Worm (Caenorhabditis elegans) whole organism, young adult: ENCODE measurements around the gene F28H7.3.

Experiments
- B0019.2 ChIP-seq: fragments of 200-800 bp; sonication (Bioruptor generic); conservative IDR thresholded peaks from 2 replicates; pipeline ENCODE4 v1.3.6; 2022; ENCODE audit warnings: missing genetic modification reagents, missing genetic modification characterization, missing compliant biosample characterization
- F33H1.4 ChIP-seq: fragments of 200-800 bp; sonication (Bioruptor generic); IDR thresholded peaks from 2 replicates; pipeline ENCODE4 v1.3.6; 2022; ENCODE audit warnings: missing genetic modification reagents, missing genetic modification characterization, missing compliant biosample characterization
- F49E8.2 ChIP-seq: sonication (generic microtip); optimal IDR thresholded peaks from 3 replicates; lab custom pipeline; 2017; ENCODE audit warnings: missing genetic modification characterization, mild to moderate bottlenecking, missing compliant biosample characterization, antibody characterized with exemption, moderate library complexity; ENCODE audit not compliant: insufficient read depth
- F57A8.1 ChIP-seq: fragments of 200-800 bp; sonication (Bioruptor generic); optimal IDR thresholded peaks from 2 replicates; lab custom pipeline; 2018; ENCODE audit warnings: mild to moderate bottlenecking, missing genetic modification characterization, moderate library complexity, missing compliant biosample characterization
- K12H6.12 ChIP-seq: fragments of 200-800 bp; sonication (Bioruptor generic); optimal IDR thresholded peaks from 2 replicates; lab custom pipeline; 2018; ENCODE audit warnings: mild to moderate bottlenecking, missing genetic modification characterization, missing compliant biosample characterization
- Y95B8A.8 ChIP-seq: fragments of 200-800 bp; sonication (Bioruptor generic); IDR thresholded peaks from 2 replicates; pipeline ENCODE4 v1.3.6; 2022; ENCODE audit warnings: missing genetic modification reagents, missing genetic modification characterization, missing compliant biosample characterization
- akir-1 ChIP-seq: fragments of 200-800 bp; sonication (Bioruptor generic); optimal IDR thresholded peaks from 2 replicates; lab custom pipeline; 2018; ENCODE audit warnings: mild to moderate bottlenecking, missing genetic modification characterization, moderate library complexity, missing compliant biosample characterization
- ama-1 ChIP-seq, 3 experiments: fragments of 150-350 bp in 1 of 3; sonication (generic microtip) in 2 of 3; optimal IDR thresholded peaks; 2 replicates each; lab custom pipeline; 2014 to 2018; ENCODE audit warnings: missing biosample characterization in 2 of 3, missing genetic modification characterization in 2 of 3, missing genetic modification reagents in 2 of 3
- athp-1 ChIP-seq: sonication (generic microtip); optimal IDR thresholded peaks from 2 replicates; lab custom pipeline; 2017; ENCODE audit warnings: mild to moderate bottlenecking, missing genetic modification characterization, missing compliant biosample characterization
- attf-6 ChIP-seq: fragments of 200-800 bp; sonication (Bioruptor generic); IDR thresholded peaks from 2 replicates; pipeline ENCODE4 v1.3.6; 2022; ENCODE audit warnings: missing genetic modification reagents, missing genetic modification characterization, missing compliant biosample characterization
- cebp-2 ChIP-seq: fragments of 200-800 bp; sonication (Bioruptor generic); IDR thresholded peaks from 2 replicates; pipeline ENCODE4 v1.3.6; 2022; ENCODE audit warnings: missing genetic modification characterization, missing compliant biosample characterization
- ceh-100 ChIP-seq: fragments of 200-800 bp; sonication (Bioruptor generic); IDR thresholded peaks from 2 replicates; pipeline ENCODE4 v1.3.6; 2022; ENCODE audit warnings: missing genetic modification reagents, missing genetic modification characterization, missing compliant biosample characterization
- ceh-27 ChIP-seq: fragments of 200-800 bp; sonication (Bioruptor generic); optimal IDR thresholded peaks from 2 replicates; lab custom pipeline; 2018; ENCODE audit warnings: mild to moderate bottlenecking, missing genetic modification characterization, moderate library complexity, missing compliant biosample characterization
- ceh-40 ChIP-seq: fragments of 200-800 bp; sonication (Bioruptor generic); IDR thresholded peaks from 2 replicates; pipeline ENCODE4 v1.3.6; 2022; ENCODE audit warnings: missing genetic modification characterization, missing compliant biosample characterization
- die-1 ChIP-seq: sonication (generic microtip); optimal IDR thresholded peaks from 2 replicates; lab custom pipeline; 2016; ENCODE audit warnings: missing genotype, mild to moderate bottlenecking, missing genetic modification characterization, missing compliant biosample characterization
- dpl-1 ChIP-seq: fragments of 150-350 bp; optimal IDR thresholded peaks from 2 replicates; lab custom pipeline; 2014; ENCODE audit warnings: missing biosample characterization, missing genetic modification reagents, missing genetic modification characterization
- egrh-3 ChIP-seq: fragments of 200-800 bp; sonication (Bioruptor generic); IDR thresholded peaks from 2 replicates; pipeline ENCODE4 v1.3.6; 2022; ENCODE audit warnings: missing genetic modification reagents, missing genetic modification characterization, missing compliant biosample characterization
- ets-4 ChIP-seq: fragments of 200-800 bp; sonication (Bioruptor generic); optimal IDR thresholded peaks from 2 replicates; lab custom pipeline; 2018; ENCODE audit warnings: mild to moderate bottlenecking, missing genetic modification characterization, missing compliant biosample characterization
- gei-17 ChIP-seq: fragments of 200-800 bp; sonication (Bioruptor generic); optimal IDR thresholded peaks from 2 replicates; lab custom pipeline; 2018; ENCODE audit warnings: mild to moderate bottlenecking, missing genetic modification characterization, missing compliant biosample characterization
- him-1 ChIP-seq: sonication (generic microtip); optimal IDR thresholded peaks from 2 replicates; lab custom pipeline; 2016; ENCODE audit warnings: missing genotype, missing genetic modification reagents, missing genetic modification characterization, missing compliant biosample characterization
- hmg-1.2 ChIP-seq: fragments of 200-800 bp; sonication (Bioruptor generic); IDR thresholded peaks from 2 replicates; pipeline ENCODE4 v1.3.6; 2022; ENCODE audit warnings: missing genetic modification reagents, missing genetic modification characterization, missing compliant biosample characterization
- hmg-20 ChIP-seq: fragments of 200-800 bp; sonication (Bioruptor generic); IDR thresholded peaks from 2 replicates; pipeline ENCODE4 v1.3.6; 2022; ENCODE audit warnings: missing genetic modification reagents, missing genetic modification characterization, missing compliant biosample characterization
- hrde-1 ChIP-seq: sonication (generic microtip); optimal IDR thresholded peaks from 2 replicates; lab custom pipeline; 2016; ENCODE audit warnings: missing genetic modification characterization, mild to moderate bottlenecking, missing compliant biosample characterization, moderate library complexity, missing genotype, missing genetic modification reagents, borderline replicate concordance
- hsf-1 ChIP-seq: fragments of 200-800 bp; sonication (Bioruptor generic); IDR thresholded peaks from 2 replicates; pipeline ENCODE4 v1.3.6; 2022; ENCODE audit warnings: missing genetic modification reagents, missing genetic modification characterization, missing compliant biosample characterization
- lag-1 ChIP-seq: fragments of 200-800 bp; sonication (Bioruptor generic); IDR thresholded peaks from 2 replicates; pipeline ENCODE4 v1.3.6; 2022; ENCODE audit warnings: missing genetic modification reagents, missing genetic modification characterization, missing compliant biosample characterization
- lir-1 ChIP-seq: fragments of 200-800 bp; sonication (Bioruptor generic); conservative IDR thresholded peaks from 2 replicates; pipeline ENCODE4 v1.3.6; 2022; ENCODE audit warnings: missing genetic modification reagents, missing genetic modification characterization, missing compliant biosample characterization
- madf-3 ChIP-seq: fragments of 200-800 bp; sonication (Bioruptor generic); IDR thresholded peaks from 2 replicates; pipeline ENCODE4 v1.3.6; 2022; ENCODE audit warnings: missing genetic modification reagents, missing genetic modification characterization, missing compliant biosample characterization
- madf-8 ChIP-seq: fragments of 200-800 bp; sonication (Bioruptor generic); conservative IDR thresholded peaks from 2 replicates; pipeline ENCODE4 v1.3.6; 2022; ENCODE audit warnings: missing genetic modification reagents, missing genetic modification characterization, missing compliant biosample characterization
- nfyb-1 ChIP-seq: fragments of 200-800 bp; sonication (Bioruptor generic); IDR thresholded peaks from 2 replicates; pipeline ENCODE4 v1.3.6; 2022; ENCODE audit warnings: missing genetic modification reagents, missing genetic modification characterization, missing compliant biosample characterization
- nhr-120 ChIP-seq: fragments of 200-800 bp; sonication (Bioruptor generic); IDR thresholded peaks from 2 replicates; pipeline ENCODE4 v1.3.6; 2022; ENCODE audit warnings: missing genetic modification characterization, missing compliant biosample characterization
- nhr-179 ChIP-seq: sonication (generic microtip); optimal IDR thresholded peaks from 2 replicates; lab custom pipeline; 2016; ENCODE audit warnings: mild to moderate bottlenecking, missing genetic modification characterization, missing compliant biosample characterization
- pbrm-1 ChIP-seq: fragments of 200-800 bp; sonication (Bioruptor generic); IDR thresholded peaks from 2 replicates; pipeline ENCODE4 v1.3.6; 2022; ENCODE audit warnings: missing genetic modification reagents, missing genetic modification characterization, missing compliant biosample characterization
- pha-4 ChIP-seq: fragments of 150-350 bp; sonication (generic microtip); optimal IDR thresholded peaks from 2 replicates; lab custom pipeline; 2014; ENCODE audit warnings: missing biosample characterization, missing genetic modification reagents, missing genetic modification characterization
- rcor-1 ChIP-seq: fragments of 200-800 bp; sonication (Bioruptor generic); IDR thresholded peaks from 2 replicates; pipeline ENCODE4 v1.3.6; 2022; ENCODE audit warnings: missing genetic modification reagents, missing genetic modification characterization, missing compliant biosample characterization
- rec-8 ChIP-seq, 2 experiments: sonication (generic microtip); optimal IDR thresholded peaks; 2 replicates each; lab custom pipeline; 2016; ENCODE audit warnings: mild to moderate bottlenecking in 2 of 2, missing genetic modification characterization in 2 of 2, missing genetic modification reagents in 2 of 2, missing genotype in 2 of 2, missing biosample characterization in 1 of 2, missing compliant biosample characterization in 1 of 2, moderate library complexity in 1 of 2
- repo-1 ChIP-seq: sonication (generic microtip); optimal IDR thresholded peaks from 2 replicates; lab custom pipeline; 2017; ENCODE audit warnings: mild to moderate bottlenecking, missing genetic modification characterization, missing compliant biosample characterization
- rpc-1 ChIP-seq, 2 experiments: fragments of 150-350 bp in 1 of 2; sonication (generic microtip) in 1 of 2; optimal IDR thresholded peaks; 2 replicates each; lab custom pipeline; 2014 to 2018; ENCODE audit warnings: missing biosample characterization in 1 of 2, missing genetic modification characterization in 1 of 2, missing genetic modification reagents in 1 of 2, missing genotype in 1 of 2
- sdz-38 ChIP-seq: sonication (generic microtip); optimal IDR thresholded peaks from 2 replicates; lab custom pipeline; 2016; ENCODE audit warnings: missing genotype, missing genetic modification characterization, missing compliant biosample characterization
- sea-2 ChIP-seq: fragments of 200-800 bp; sonication (Bioruptor generic); IDR thresholded peaks from 2 replicates; pipeline ENCODE4 v1.3.6; 2022; ENCODE audit warnings: missing genetic modification characterization, missing compliant biosample characterization
- snpc-3.4 ChIP-seq: sonication (generic microtip); optimal IDR thresholded peaks from 2 replicates; lab custom pipeline; 2017; ENCODE audit warnings: missing genetic modification characterization, mild to moderate bottlenecking, missing compliant biosample characterization, antibody characterized with exemption, moderate library complexity, missing genotype, missing genetic modification reagents
- somi-1 ChIP-seq: fragments of 200-800 bp; sonication (Bioruptor generic); optimal IDR thresholded peaks from 2 replicates; lab custom pipeline; 2018; ENCODE audit warnings: mild to moderate bottlenecking, missing genetic modification characterization, missing compliant biosample characterization
- tbp1 ChIP-seq: fragments of 200-800 bp; sonication (Bioruptor generic); optimal IDR thresholded peaks from 2 replicates; lab custom pipeline; 2018; ENCODE audit warnings: mild to moderate bottlenecking, missing genetic modification characterization, missing compliant biosample characterization
- unc-130 ChIP-seq: sonication (generic microtip); optimal IDR thresholded peaks from 2 replicates; lab custom pipeline; 2016; ENCODE audit warnings: missing genetic modification reagents, missing genetic modification characterization, missing compliant biosample characterization
- unc-62 ChIP-seq: fragments of 150-350 bp; optimal IDR thresholded peaks from 2 replicates; lab custom pipeline; 2014; ENCODE audit warnings: missing biosample characterization, missing genetic modification reagents, missing genetic modification characterization
- zim-3 ChIP-seq: sonication (generic microtip); optimal IDR thresholded peaks from 2 replicates; lab custom pipeline; 2017; ENCODE audit warnings: mild to moderate bottlenecking, missing genetic modification characterization, moderate library complexity, missing compliant biosample characterization
- ztf-25 ChIP-seq: fragments of 200-800 bp; sonication (Bioruptor generic); IDR thresholded peaks from 2 replicates; pipeline ENCODE4 v1.3.6; 2022; ENCODE audit warnings: missing genetic modification reagents, missing genetic modification characterization, missing compliant biosample characterization
- ztf-26 ChIP-seq: sonication (generic microtip); optimal IDR thresholded peaks from 2 replicates; lab custom pipeline; 2017; ENCODE audit warnings: missing genetic modification characterization, missing compliant biosample characterization
- ztf-3 ChIP-seq: fragments of 200-800 bp; sonication (Bioruptor generic); optimal IDR thresholded peaks from 2 replicates; lab custom pipeline; 2018; ENCODE audit warnings: mild to moderate bottlenecking, missing genetic modification characterization, missing compliant biosample characterization

F28H7.3 gene

DNA sequence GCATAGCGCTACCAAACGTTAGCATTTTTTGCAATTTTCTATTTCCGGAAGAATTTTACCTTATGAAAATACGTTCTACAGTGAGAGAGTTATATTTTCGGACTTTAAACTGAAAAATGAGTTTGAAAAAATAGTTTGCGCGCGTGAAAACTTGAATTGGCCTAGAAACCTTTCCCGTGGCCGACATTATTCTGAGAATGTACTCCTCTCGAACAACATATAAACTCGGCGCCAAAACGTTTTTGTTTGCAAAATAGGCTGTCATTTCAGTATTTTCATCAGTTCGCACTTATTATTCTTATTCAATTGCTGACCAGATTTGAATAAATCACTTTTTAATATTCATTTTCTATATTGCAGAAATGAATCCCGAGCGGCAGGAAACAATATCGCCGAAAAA lies 13.8 kb downstream of the F28H7.3 start, which contains the start of the genes mre-11 and wdr-5.3 (continued):
- TF ChIP-seq nhr-120 (GFP tag; lab: Robert Waterston, UW) (no peak), ztf-26 (tag; lab: Kevin White, UChicago) (no peak), zim-3 (tag; lab: Kevin White, UChicago) (no peak), ceh-40 (GFP tag; lab: Robert Waterston, UW) (no peak), sea-2 (GFP tag; lab: Robert Waterston, UW) (no peak), gei-17 (GFP tag; lab: Kevin White, UChicago) (no peak), madf-3 (GFP tag; lab: Robert Waterston, UW) (no peak), pbrm-1 (GFP tag; lab: Robert Waterston, UW) (0 out of 2 replicates have a peak, but pooled peaks have one; percentile 38), hmg-20 (GFP tag; lab: Robert Waterston, UW) (no peak), ceh-100 (GFP tag; lab: Robert Waterston, UW) (peak; percentile 38; the same call in 1 of the 2 replicates), egrh-3 (GFP tag; lab: Robert Waterston, UW) (no peak), nfyb-1 (GFP tag; lab: Robert Waterston, UW) (no peak), rpc-1 (optimal IDR thresholded peaks at IDR 0.05; lab: Kevin White, UChicago) (no peak), rpc-1 (tag; optimal IDR thresholded peaks at IDR 0.05; lab: Kevin White, UChicago) (no peak), lir-1 (GFP tag; lab: Robert Waterston, UW) (peak; percentile 21; the same call in 1 of the 2 replicates), ceh-27 (GFP tag; lab: Kevin White, UChicago) (peak; percentile 70), repo-1 (tag; lab: Kevin White, UChicago) (no peak), B0019.2 (GFP tag; lab: Robert Waterston, UW) (no peak), akir-1 (GFP tag; lab: Kevin White, UChicago) (no peak), unc-62 (GFP tag; lab: Kevin White, UChicago) (no peak), snpc-3.4 (tag; lab: Kevin White, UChicago) (no peak), F49E8.2 (tag; lab: Kevin White, UChicago) (peak; percentile 17), hrde-1 (tag; lab: Kevin White, UChicago) (no peak), madf-8 (GFP tag; lab: Robert Waterston, UW) (peak; percentile 65), hmg-1.2 (GFP tag; lab: Robert Waterston, UW) (peak; percentile 21; the same call in 1 of the 2 replicates), ama-1 (optimal IDR thresholded peaks at IDR 0.05; lab: Kevin White, UChicago) (no peak), ama-1 (GFP tag; optimal IDR thresholded peaks at IDR 0.05; lab: Kevin White, UChicago) (no peak), F57A8.1 (GFP tag; lab: Kevin White, UChicago) (no peak), him-1 (tag; lab: Kevin White, UChicago) (peak; percentile 8), tbp1 (GFP tag; lab: Kevin White, UChicago) (no peak), athp-1 (no peak), ztf-3 (GFP tag; lab: Kevin White, UChicago) (no peak), cebp-2 (GFP tag; lab: Robert Waterston, UW) (no peak), nhr-179 (tag; lab: Kevin White, UChicago) (no peak), unc-130 (GFP tag; lab: Kevin White, UChicago) (peak; percentile 81), ets-4 (GFP tag; lab: Kevin White, UChicago) (no peak), sdz-38 (no peak), rec-8 (tag; optimal IDR thresholded peaks at IDR 0.05; lab: Kevin White, UChicago) (no peak), hsf-1 (GFP tag; lab: Robert Waterston, UW) (0 out of 2 replicates have a peak, but pooled peaks have one; percentile 51), ztf-25 (GFP tag; lab: Robert Waterston, UW) (no peak), pha-4 (tag; lab: Kevin White, UChicago) (no peak), dpl-1 (GFP tag; lab: Kevin White, UChicago) (peak; percentile 58), die-1 (tag; lab: Kevin White, UChicago) (no peak), lag-1 (GFP tag; lab: Robert Waterston, UW) (no peak), Y95B8A.8 (GFP tag; lab: Robert Waterston, UW) (0 out of 2 replicates have a peak, but pooled peaks have one; percentile 26), K12H6.12 (tag; lab: Kevin White, UChicago) (no peak), rcor-1 (GFP tag; lab: Robert Waterston, UW) (peak; percentile 22; the same call in 1 of the 2 replicates), F33H1.4 (peak; percentile 25; the same call in 1 of the 2 replicates), attf-6 (GFP tag; lab: Robert Waterston, UW) (no peak), somi-1 (GFP tag; lab: Kevin White, UChicago) (no peak)
